Fruit fly (Drosophila melanogaster): ENCODE results near the gene CG5854.

DNA sequence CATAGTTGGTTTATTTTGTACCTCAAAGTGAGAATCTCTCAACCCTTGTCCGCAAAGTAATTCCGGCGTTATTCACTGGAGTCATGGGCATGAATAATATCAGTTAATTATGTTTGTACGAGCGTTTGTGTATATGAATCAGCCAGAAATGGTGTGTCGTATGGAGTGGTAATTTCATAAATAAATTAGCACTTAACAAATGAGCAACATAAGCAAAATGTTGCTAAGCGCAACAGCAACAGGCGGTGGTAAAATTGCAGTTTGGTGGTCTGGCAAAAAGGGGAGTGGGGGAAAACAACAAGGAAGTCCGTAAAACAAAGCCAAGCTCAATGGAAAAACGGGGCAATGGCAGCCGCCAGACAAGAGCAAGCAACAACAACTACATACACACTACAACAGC, 48.1 kb upstream of the CG5854 start:
- TF ChIP-seq CrebA (GFP tag; optimal IDR thresholded peaks at IDR 0.05; ENCODE audit: borderline replicate concordance) (no peak), CG9705 (GFP tag; optimal IDR thresholded peaks at IDR 0.05) (no peak), h (GFP tag; optimal IDR thresholded peaks at IDR 0.05) (no peak), GATAd (GFP tag; optimal IDR thresholded peaks at IDR 0.05) (no peak), jim (GFP tag; optimal IDR thresholded peaks at IDR 0.05) (no peak), Dif (GFP tag; optimal IDR thresholded peaks at IDR 0.05; ENCODE audit: partially characterized antibody) (no peak), CG32264 (GFP tag; optimal IDR thresholded peaks at IDR 0.05) (no peak), rgr (GFP tag; optimal IDR thresholded peaks at IDR 0.05) (no peak)

All from whole organism, wandering third instar larva.